Fruit fly (Drosophila melanogaster) whole organism, wandering third instar larva: ENCODE measurements around the gene CG4884.
A peak's percentile ranks its signal among the peaks of the same experiment; 100 is the strongest.

Experiments used
- Abd-B ChIP-seq: fragments of >200 bp; optimal IDR thresholded peaks from 2 replicates; lab custom pipeline; 2017; ENCODE audit warnings: missing biosample characterization, missing genetic modification characterization
- CG32264 ChIP-seq: fragments of 200-800 bp; sonication (Bioruptor generic); optimal IDR thresholded peaks from 2 replicates; lab custom pipeline; 2016; ENCODE audit warnings: missing biosample characterization, missing genetic modification characterization
- CG9705 ChIP-seq: fragments of 200-800 bp; sonication (Bioruptor generic); optimal IDR thresholded peaks from 2 replicates; lab custom pipeline; 2018; ENCODE audit warnings: missing biosample characterization, mild to moderate bottlenecking, missing genetic modification characterization
- CrebA ChIP-seq: fragments of 200-800 bp; sonication (Bioruptor generic); optimal IDR thresholded peaks from 2 replicates; lab custom pipeline; 2016; ENCODE audit warnings: missing biosample characterization, mild to moderate bottlenecking, missing genetic modification characterization, borderline replicate concordance
- Dfd ChIP-seq: fragments of >200 bp; optimal IDR thresholded peaks from 2 replicates; lab custom pipeline; 2017; ENCODE audit warnings: missing biosample characterization, missing genetic modification characterization
- HLH106 ChIP-seq: fragments of 200-800 bp; optimal IDR thresholded peaks from 3 replicates; lab custom pipeline; 2019; ENCODE audit warnings: missing biosample characterization, mild to moderate bottlenecking, missing genetic modification characterization, moderate library complexity
- Hnf4 ChIP-seq: fragments of 200-800 bp; sonication (Bioruptor generic); optimal IDR thresholded peaks from 2 replicates; lab custom pipeline; 2016; ENCODE audit warnings: missing biosample characterization, mild to moderate bottlenecking, missing genetic modification characterization
- Jra ChIP-seq: sonication (Bioruptor generic); optimal IDR thresholded peaks from 2 replicates; lab custom pipeline; 2016; ENCODE audit warnings: missing biosample characterization, missing genetic modification characterization
- Mio ChIP-seq: sonication (Bioruptor generic); optimal IDR thresholded peaks from 2 replicates; lab custom pipeline; 2016; ENCODE audit warnings: missing biosample characterization, missing genetic modification characterization
- Myc ChIP-seq: fragments of >200 bp; optimal IDR thresholded peaks from 2 replicates; lab custom pipeline; 2017
- N ChIP-seq: fragments of >200 bp; optimal IDR thresholded peaks from 2 replicates; lab custom pipeline; 2018; ENCODE audit warnings: missing biosample characterization, missing external identifiers, missing genetic modification characterization
- OdsH ChIP-seq: fragments of 200-800 bp; sonication (Bioruptor generic); optimal IDR thresholded peaks from 2 replicates; lab custom pipeline; 2016; ENCODE audit warnings: missing biosample characterization, mild to moderate bottlenecking, missing genetic modification characterization
- Rel ChIP-seq, 2 experiments: fragments of 200-800 bp; sonication (Bioruptor generic) in 1 of 2; optimal IDR thresholded peaks; 2 replicates in 1 of 2; 3 replicates in 1 of 2; lab custom pipeline; 2016 to 2019; ENCODE audit warnings: mild to moderate bottlenecking in 2 of 2, missing biosample characterization in 2 of 2, missing genetic modification characterization in 2 of 2, moderate library complexity in 1 of 2
- Sp1 ChIP-seq: fragments of 200-800 bp; sonication (Bioruptor generic); optimal IDR thresholded peaks from 3 replicates; lab custom pipeline; 2019; ENCODE audit warnings: missing biosample characterization, mild to moderate bottlenecking, missing genetic modification characterization, moderate library complexity
- Vsx2 ChIP-seq: fragments of 200-300, 225-300 bp; sonication (Bioruptor generic); optimal IDR thresholded peaks from 2 replicates; lab custom pipeline; 2018; ENCODE audit warnings: missing biosample characterization, missing genetic modification characterization; ENCODE audit not compliant: partially characterized antibody
- brk ChIP-seq: fragments of 200-800 bp; sonication (Bioruptor generic); optimal IDR thresholded peaks from 2 replicates; lab custom pipeline; 2016; ENCODE audit warnings: missing biosample characterization, mild to moderate bottlenecking, missing genetic modification characterization
- dl ChIP-seq, 2 experiments: fragments of 175-275, 200-275 bp in 1 of 2; fragments of 200-275 bp in 1 of 2; sonication (Bioruptor generic); optimal IDR thresholded peaks; lab custom pipeline; 2018; ENCODE audit warnings: mild to moderate bottlenecking in 2 of 2, missing biosample characterization in 2 of 2, missing genetic modification characterization in 2 of 2, moderate library complexity in 2 of 2; ENCODE audit not compliant: partially characterized antibody in 2 of 2, insufficient read depth in 1 of 2
- dmrt93B ChIP-seq: fragments of 200-800 bp; sonication (Bioruptor generic); optimal IDR thresholded peaks from 2 replicates; lab custom pipeline; 2018; ENCODE audit warnings: missing biosample characterization, mild to moderate bottlenecking, missing genetic modification characterization
- dsf ChIP-seq: sonication (Bioruptor generic); optimal IDR thresholded peaks from 2 replicates; lab custom pipeline; 2016; ENCODE audit warnings: missing biosample characterization, missing genetic modification characterization, borderline replicate concordance
- ey ChIP-seq: fragments of 200-800 bp; sonication (Bioruptor generic); optimal IDR thresholded peaks from 2 replicates; lab custom pipeline; 2016; ENCODE audit warnings: missing biosample characterization, missing genetic modification characterization
- foxo ChIP-seq, 2 experiments: fragments of 200-800 bp; sonication (Bioruptor generic); optimal IDR thresholded peaks; 2 replicates in 1 of 2; 3 replicates in 1 of 2; lab custom pipeline; 2016 to 2017; ENCODE audit warnings: missing biosample characterization in 2 of 2, missing genetic modification characterization in 2 of 2
- fru ChIP-seq: fragments of 200-800 bp; sonication (Bioruptor generic); optimal IDR thresholded peaks from 3 replicates; lab custom pipeline; 2016; ENCODE audit warnings: missing biosample characterization, mild to moderate bottlenecking, missing genetic modification characterization
- h ChIP-seq: fragments of 200-800 bp; sonication (Bioruptor generic); optimal IDR thresholded peaks from 3 replicates; lab custom pipeline; 2016; ENCODE audit warnings: missing biosample characterization, mild to moderate bottlenecking, missing genetic modification characterization
- jim ChIP-seq: fragments of 175-275, 200-325 bp; sonication (Bioruptor generic); optimal IDR thresholded peaks from 2 replicates; lab custom pipeline; 2016; ENCODE audit warnings: missing biosample characterization, mild to moderate bottlenecking, missing genetic modification characterization
- lola ChIP-seq: fragments of >200 bp; optimal IDR thresholded peaks from 2 replicates; lab custom pipeline; 2017; ENCODE audit warnings: missing biosample characterization, missing genetic modification characterization
- pan ChIP-seq: fragments of >200 bp; optimal IDR thresholded peaks from 2 replicates; lab custom pipeline; 2017
- psq ChIP-seq: fragments of 200-800 bp; sonication (Bioruptor generic); optimal IDR thresholded peaks from 3 replicates; lab custom pipeline; 2017; ENCODE audit warnings: missing biosample characterization, mild to moderate bottlenecking, missing genetic modification characterization, moderate library complexity
- rgr ChIP-seq: fragments of 200-800 bp; sonication (Bioruptor generic); optimal IDR thresholded peaks from 3 replicates; lab custom pipeline; 2016; ENCODE audit warnings: missing biosample characterization, mild to moderate bottlenecking, missing genetic modification characterization
- sage ChIP-seq: fragments of 200-800 bp; sonication (Bioruptor generic); optimal IDR thresholded peaks from 2 replicates; lab custom pipeline; 2016; ENCODE audit warnings: missing biosample characterization, mild to moderate bottlenecking, missing genetic modification characterization
- sv ChIP-seq: fragments of 200-800 bp; sonication (Bioruptor generic); optimal IDR thresholded peaks from 3 replicates; lab custom pipeline; 2016; ENCODE audit warnings: missing biosample characterization, missing genetic modification characterization
- tai ChIP-seq: sonication (Bioruptor generic); optimal IDR thresholded peaks from 2 replicates; lab custom pipeline; 2016; ENCODE audit warnings: missing biosample characterization, missing genetic modification characterization
- usp ChIP-seq: fragments of >200 bp; optimal IDR thresholded peaks from 2 replicates; lab custom pipeline; 2017; ENCODE audit warnings: missing biosample characterization, missing genetic modification characterization
- woc ChIP-seq: sonication (Bioruptor generic); optimal IDR thresholded peaks from 2 replicates; lab custom pipeline; 2016; ENCODE audit warnings: missing biosample characterization, mild to moderate bottlenecking, missing genetic modification characterization

CG4884 gene

DNA sequence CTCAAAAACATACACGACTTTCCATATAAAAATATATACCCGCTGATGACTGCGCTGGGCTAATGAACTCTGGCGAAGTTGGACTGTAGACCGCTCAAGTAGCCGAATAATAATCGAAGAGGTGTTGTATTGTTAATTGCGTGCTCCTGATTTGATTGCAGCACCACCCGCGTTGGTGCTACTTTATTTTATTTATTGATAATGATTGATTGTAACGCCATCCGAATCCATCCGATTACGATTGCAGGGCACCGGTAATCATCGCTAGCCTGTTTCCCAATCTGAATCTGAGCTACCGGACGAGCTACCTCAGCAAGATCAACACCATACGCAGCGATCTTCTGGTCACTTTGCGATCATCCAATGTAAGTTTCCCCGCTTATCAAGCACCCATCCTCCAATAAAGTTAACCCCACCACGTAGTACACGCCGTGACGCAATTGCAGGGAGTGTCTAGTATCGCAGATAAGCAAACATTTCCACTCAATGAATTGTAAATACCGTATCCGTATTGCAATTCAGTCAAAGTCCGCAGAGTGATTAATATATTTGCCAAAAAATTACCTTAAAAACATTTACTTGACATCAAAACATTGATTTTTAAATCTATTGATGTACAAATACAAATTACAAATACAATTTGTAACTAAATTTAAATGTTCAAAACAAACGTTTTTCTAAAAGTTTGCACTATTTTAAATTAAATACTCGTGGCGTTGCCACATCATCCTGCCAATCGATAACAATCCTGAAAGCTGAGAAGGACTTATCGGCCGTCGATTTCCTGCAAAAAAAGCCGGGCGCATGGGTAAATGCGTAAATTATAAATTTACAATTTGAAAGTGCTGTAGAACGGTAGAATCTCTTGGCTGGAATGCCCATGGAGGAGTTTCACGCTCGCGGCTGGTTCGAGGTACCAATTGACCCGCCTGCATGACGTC, 29.8 kb downstream of the CG4884 start:
- TF ChIP-seq Vsx2 (no peak), lola (no peak), ey (GFP tag; lab: Kevin White, UChicago) (no peak), dmrt93B (no peak), dl (GFP tag; optimal IDR thresholded peaks at IDR 0.05; lab: Kevin White, UChicago; ENCODE audit: insufficient read depth in 1 of 2, partially characterized antibody in 2 of 2) (no peak), Jra (GFP tag; lab: Kevin White, UChicago) (no peak), tai (no peak), Rel (GFP tag; optimal IDR thresholded peaks at IDR 0.05; lab: Kevin White, UChicago) (no peak), Rel (tag; optimal IDR thresholded peaks at IDR 0.05; lab: Kevin White, UChicago) (peak; percentile 21), h (GFP tag; lab: Kevin White, UChicago) (peak; percentile 58), sage (GFP tag; lab: Kevin White, UChicago) (no peak), brk (GFP tag; lab: Kevin White, UChicago) (no peak), Hnf4 (peak; percentile 61), jim (GFP tag; lab: Kevin White, UChicago) (no peak)

DNA sequence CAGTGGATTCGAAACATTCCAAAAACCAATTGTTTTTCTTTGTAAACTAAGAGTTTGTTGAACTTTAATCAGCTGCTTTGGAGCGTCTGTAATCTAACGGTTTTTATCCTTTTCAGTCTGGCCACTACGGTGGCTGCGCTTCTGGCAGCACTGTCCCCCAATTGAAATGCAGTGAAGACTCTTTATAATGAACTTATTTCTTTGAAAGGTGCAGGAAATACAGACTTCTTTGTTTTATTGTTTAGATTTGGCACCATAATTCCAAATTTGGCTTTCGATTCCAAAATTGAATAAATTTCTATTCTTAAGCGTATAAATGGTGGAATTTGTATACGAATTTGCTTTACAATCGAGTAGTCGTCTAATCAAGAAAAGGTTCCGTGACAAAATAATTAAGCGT, 30.9 kb downstream of the CG4884 start, which contains the start of gene nenya:
Gene nenya, minus strand, starts transcription at position 35 of the 400 bp plus-strand sequence.
- no peak for TF ChIP-seq Hnf4
- no peak for TF ChIP-seq h (GFP tag; lab: Kevin White, UChicago)
- no peak for TF ChIP-seq sv
- no peak for TF ChIP-seq jim (GFP tag; lab: Kevin White, UChicago)
- TF ChIP-seq CrebA (GFP tag; lab: Kevin White, UChicago), result no peak
- no peak for TF ChIP-seq Vsx2
- no peak for TF ChIP-seq CG9705
- TF ChIP-seq dsf (GFP tag; lab: Kevin White, UChicago), result no peak

DNA sequence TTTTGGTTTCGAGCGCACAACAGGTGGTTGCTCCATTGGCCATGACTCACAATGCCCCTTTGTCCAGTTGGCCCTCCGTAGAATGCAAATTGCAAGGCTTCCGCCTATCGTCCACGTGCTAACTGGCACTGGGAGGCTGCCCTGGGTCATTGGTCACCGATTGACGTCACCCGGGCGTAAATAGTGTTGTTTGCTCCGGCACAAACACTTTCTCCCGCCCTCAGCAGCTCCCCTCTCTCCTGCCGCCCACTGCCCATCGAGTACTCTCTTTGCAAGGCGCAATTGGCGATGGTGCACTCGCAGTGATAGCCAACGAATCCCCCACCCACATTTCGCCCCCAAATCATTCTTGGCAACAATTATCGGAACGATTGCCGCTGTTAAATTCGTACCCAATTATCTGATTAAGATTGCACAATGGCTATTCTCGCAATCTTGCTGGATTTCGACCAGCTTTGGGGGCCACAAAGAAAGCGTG, 32.3 kb downstream of the CG4884 start:
- TF ChIP-seq Jra (GFP tag; lab: Kevin White, UChicago) (no peak), woc (no peak), Hnf4 (no peak), CG32264 (GFP tag; lab: Kevin White, UChicago) (no peak), Rel (GFP tag; optimal IDR thresholded peaks at IDR 0.05; lab: Kevin White, UChicago) (no peak), Rel (tag; optimal IDR thresholded peaks at IDR 0.05; lab: Kevin White, UChicago) (peak; percentile 24), Sp1 (GFP tag; lab: Kevin White, UChicago) (no peak), h (GFP tag; lab: Kevin White, UChicago) (peak; percentile 74), Myc (lab: Kevin White, UChicago) (no peak)

DNA sequence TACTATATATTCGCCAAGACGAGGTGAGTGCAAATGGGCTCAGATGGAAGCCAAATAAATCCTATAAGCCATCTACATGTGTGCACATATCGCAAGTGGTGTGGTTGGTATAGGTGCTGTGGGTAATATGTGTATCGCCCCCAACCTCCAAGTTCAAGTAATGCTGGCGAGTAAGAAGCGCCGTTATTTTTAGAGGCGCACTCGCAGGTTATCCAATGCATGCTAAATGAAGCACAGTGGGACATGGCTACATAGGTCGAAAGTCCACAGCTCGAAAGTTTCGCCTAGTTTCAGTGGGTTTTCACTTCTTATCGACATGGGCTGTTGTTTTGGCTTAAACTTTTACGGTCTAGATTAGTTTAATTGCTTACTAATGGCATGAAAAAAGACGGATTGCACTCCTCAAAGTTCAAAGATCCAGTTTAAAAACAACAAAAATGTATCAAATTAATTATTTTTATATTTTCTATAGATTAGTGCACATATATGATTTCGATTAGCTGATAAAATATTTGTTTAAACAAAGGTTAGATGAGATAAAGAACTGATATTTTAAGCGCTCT, 33.0 kb downstream of the CG4884 start:
- TF ChIP-seq CG32264 (GFP tag; lab: Kevin White, UChicago), result no peak
- TF ChIP-seq foxo (GFP tag; optimal IDR thresholded peaks at IDR 0.05; lab: Kevin White, UChicago), result peak in 1 of 2 experiments; percentile 27
- TF ChIP-seq psq (GFP tag; lab: Kevin White, UChicago), result peak; percentile 7
- no peak for TF ChIP-seq dl (GFP tag; optimal IDR thresholded peaks at IDR 0.05; lab: Kevin White, UChicago; ENCODE audit: insufficient read depth in 1 of 2, partially characterized antibody in 2 of 2)
- TF ChIP-seq HLH106, result peak; percentile 10
- TF ChIP-seq h (GFP tag; lab: Kevin White, UChicago), result no peak
- no peak for TF ChIP-seq Dfd
- TF ChIP-seq CrebA (GFP tag; lab: Kevin White, UChicago), result no peak
- no peak for TF ChIP-seq ey (GFP tag; lab: Kevin White, UChicago)

DNA sequence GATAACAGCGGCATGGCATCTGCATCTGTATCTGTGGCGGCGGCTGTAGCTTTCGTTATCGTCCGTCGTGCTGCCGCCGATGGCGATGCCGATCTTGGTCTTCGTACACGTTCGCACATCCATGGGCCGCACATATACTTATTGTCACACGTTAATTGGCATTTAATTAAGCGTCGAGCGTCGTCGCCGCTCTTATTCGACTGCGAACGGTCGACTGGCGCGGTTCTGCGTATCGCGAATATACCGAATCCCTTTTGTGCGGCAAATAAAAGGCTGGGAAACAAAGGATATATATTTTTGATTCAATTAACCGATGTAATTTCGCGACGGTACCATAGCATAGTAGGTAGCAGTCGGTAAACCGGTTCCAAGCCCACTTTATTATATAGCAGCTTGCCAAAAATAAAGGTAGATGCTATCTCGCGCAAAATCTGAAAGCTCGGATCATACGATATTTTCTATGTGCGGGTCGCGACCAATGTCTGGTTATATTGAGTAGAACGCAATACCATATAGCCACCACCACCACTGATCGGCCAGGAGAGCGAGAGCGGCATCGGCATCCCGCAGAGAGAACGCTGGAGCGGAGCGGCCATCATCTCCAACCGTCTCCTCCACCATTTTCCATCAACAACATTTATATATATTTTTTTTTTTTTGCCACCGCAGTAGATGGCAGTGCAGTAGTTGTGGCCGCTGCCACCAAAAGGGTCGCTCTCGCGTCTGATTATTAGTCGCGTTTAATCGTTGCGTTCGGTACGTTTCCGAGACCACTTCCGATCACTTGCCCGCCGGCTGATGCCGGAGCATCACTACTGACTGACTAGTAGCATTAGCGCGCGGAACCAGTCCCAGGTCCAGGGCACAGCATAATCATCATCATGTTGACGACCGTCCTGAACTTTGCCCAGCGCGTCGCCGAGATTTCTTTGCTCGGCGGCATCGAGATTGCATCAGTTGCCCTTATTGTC, 33.8 kb downstream of the CG4884 start, which contains the start of gene mino:
Gene mino, plus strand, starts transcription at position 192 of the 971 bp plus-strand sequence.
- TF ChIP-seq fru (peak; percentile 22), Mio (no peak), Abd-B (GFP tag; lab: Kevin White, UChicago) (no peak), jim (GFP tag; lab: Kevin White, UChicago) (no peak), CG32264 (GFP tag; lab: Kevin White, UChicago) (no peak), Dfd (no peak), rgr (GFP tag; lab: Kevin White, UChicago) (peak; percentile 38), CG9705 (peak; percentile 2), CrebA (GFP tag; lab: Kevin White, UChicago) (no peak), usp (GFP tag; lab: Kevin White, UChicago) (no peak), OdsH (GFP tag; lab: Kevin White, UChicago) (peak; percentile 42), dl (GFP tag; optimal IDR thresholded peaks at IDR 0.05; lab: Kevin White, UChicago; ENCODE audit: insufficient read depth in 1 of 2, partially characterized antibody in 2 of 2) (peak; percentile 35 to 80), brk (GFP tag; lab: Kevin White, UChicago) (no peak), tai (no peak), N (GFP tag; lab: Kevin White, UChicago) (no peak), Rel (GFP tag; optimal IDR thresholded peaks at IDR 0.05; lab: Kevin White, UChicago) (no peak), Rel (tag; optimal IDR thresholded peaks at IDR 0.05; lab: Kevin White, UChicago) (peak; percentile 63), psq (GFP tag; lab: Kevin White, UChicago) (no peak), ey (GFP tag; lab: Kevin White, UChicago) (no peak), Hnf4 (peak; percentile 6), HLH106 (peak; percentile 4), pan (lab: Kevin White, UChicago) (no peak), dmrt93B (no peak)
